Worm (Caenorhabditis elegans) whole organism, young adult: ENCODE measurements around the gene fbxa-95.

Source experiments
- Y67H2A.10 ChIP-seq: fragments of 200-800 bp; sonication (Bioruptor generic); conservative IDR thresholded peaks from 2 replicates; pipeline ENCODE4 v1.3.6; 2022; ENCODE audit warnings: missing genetic modification reagents, missing genetic modification characterization, missing compliant biosample characterization
- ZK185.1 ChIP-seq: sonication (generic microtip); optimal IDR thresholded peaks from 2 replicates; lab custom pipeline; 2016; ENCODE audit warnings: mild to moderate bottlenecking, missing genetic modification characterization, missing compliant biosample characterization; ENCODE audit not compliant: poor library complexity, severe bottlenecking
- akir-1 ChIP-seq: fragments of 200-800 bp; sonication (Bioruptor generic); optimal IDR thresholded peaks from 2 replicates; lab custom pipeline; 2018; ENCODE audit warnings: mild to moderate bottlenecking, missing genetic modification characterization, moderate library complexity, missing compliant biosample characterization
- aptf-2 ChIP-seq: fragments of 200-800 bp; sonication (Bioruptor generic); conservative IDR thresholded peaks from 2 replicates; pipeline ENCODE4 v1.3.6; 2022; ENCODE audit warnings: missing genetic modification reagents, missing genetic modification characterization, missing compliant biosample characterization
- aptf-3 ChIP-seq: fragments of 200-800 bp; sonication (Bioruptor generic); IDR thresholded peaks from 2 replicates; pipeline ENCODE4 v1.3.6; 2022; ENCODE audit warnings: missing genetic modification characterization, missing compliant biosample characterization
- atf-7 ChIP-seq: sonication (generic microtip); optimal IDR thresholded peaks from 2 replicates; lab custom pipeline; 2017; ENCODE audit warnings: mild to moderate bottlenecking, missing genetic modification characterization, missing compliant biosample characterization
- athp-1 ChIP-seq: sonication (generic microtip); optimal IDR thresholded peaks from 2 replicates; lab custom pipeline; 2017; ENCODE audit warnings: mild to moderate bottlenecking, missing genetic modification characterization, missing compliant biosample characterization
- cebp-1 ChIP-seq, 2 experiments: fragments of 200-800 bp in 1 of 2; sonication (Bioruptor generic) in 1 of 2; sonication (generic microtip) in 1 of 2; IDR thresholded peaks in 1 of 2; optimal IDR thresholded peaks in 1 of 2; 2 replicates each; pipeline versions ENCODE4 v1.3.6 to Lab custom; 2017 to 2022; ENCODE audit warnings: missing compliant biosample characterization in 2 of 2, missing genetic modification characterization in 2 of 2, mild to moderate bottlenecking in 1 of 2, missing genetic modification reagents in 1 of 2, moderate library complexity in 1 of 2
- ceh-40 ChIP-seq: fragments of 200-800 bp; sonication (Bioruptor generic); IDR thresholded peaks from 2 replicates; pipeline ENCODE4 v1.3.6; 2022; ENCODE audit warnings: missing genetic modification characterization, missing compliant biosample characterization
- ceh-58 ChIP-seq: fragments of 200-800 bp; sonication (Bioruptor generic); IDR thresholded peaks from 2 replicates; pipeline ENCODE4 v1.3.6; 2022; ENCODE audit warnings: missing genetic modification characterization, missing compliant biosample characterization
- die-1 ChIP-seq: sonication (generic microtip); optimal IDR thresholded peaks from 2 replicates; lab custom pipeline; 2016; ENCODE audit warnings: missing genotype, mild to moderate bottlenecking, missing genetic modification characterization, missing compliant biosample characterization
- dpff-1 ChIP-seq: sonication (generic microtip); optimal IDR thresholded peaks from 2 replicates; lab custom pipeline; 2017; ENCODE audit warnings: mild to moderate bottlenecking, missing genetic modification characterization, missing compliant biosample characterization
- efl-1 ChIP-seq: fragments of 150-350 bp; optimal IDR thresholded peaks from 2 replicates; lab custom pipeline; 2014; ENCODE audit warnings: missing biosample characterization, missing genetic modification reagents, missing genetic modification characterization
- ets-4 ChIP-seq: fragments of 200-800 bp; sonication (Bioruptor generic); optimal IDR thresholded peaks from 2 replicates; lab custom pipeline; 2018; ENCODE audit warnings: mild to moderate bottlenecking, missing genetic modification characterization, missing compliant biosample characterization
- him-1 ChIP-seq: sonication (generic microtip); optimal IDR thresholded peaks from 2 replicates; lab custom pipeline; 2016; ENCODE audit warnings: missing genotype, missing genetic modification reagents, missing genetic modification characterization, missing compliant biosample characterization
- hlh-12 ChIP-seq: sonication (generic microtip); optimal IDR thresholded peaks from 2 replicates; lab custom pipeline; 2016; ENCODE audit warnings: missing genetic modification characterization, missing compliant biosample characterization
- hlh-26 ChIP-seq: fragments of 200-800 bp; sonication (Bioruptor generic); conservative IDR thresholded peaks from 2 replicates; pipeline ENCODE4 v1.3.6; 2022; ENCODE audit warnings: missing genetic modification reagents, missing genetic modification characterization, missing compliant biosample characterization
- let-526 ChIP-seq: fragments of 200-800 bp; sonication (Bioruptor generic); IDR thresholded peaks from 2 replicates; pipeline ENCODE4 v1.3.6; 2022; ENCODE audit warnings: missing genetic modification reagents, missing genetic modification characterization, missing compliant biosample characterization
- lin-26 ChIP-seq: fragments of 200-800 bp; sonication (Bioruptor generic); IDR thresholded peaks from 2 replicates; pipeline ENCODE4 v1.3.6; 2022; ENCODE audit warnings: missing genetic modification reagents, missing genetic modification characterization, missing compliant biosample characterization
- lin-35 ChIP-seq, 3 experiments: fragments of 150-350 bp in 2 of 3; sonication (generic microtip) in 1 of 3; optimal IDR thresholded peaks; 2 replicates each; lab custom pipeline; 2014 to 2018; ENCODE audit warnings: missing biosample characterization in 3 of 3, missing genetic modification characterization in 3 of 3, missing genetic modification reagents in 3 of 3
- madf-10 ChIP-seq: sonication (generic microtip); optimal IDR thresholded peaks from 2 replicates; lab custom pipeline; 2016; ENCODE audit warnings: mild to moderate bottlenecking, missing genetic modification characterization, missing compliant biosample characterization
- madf-6 ChIP-seq: fragments of 200-800 bp; sonication (Bioruptor generic); IDR thresholded peaks from 2 replicates; pipeline ENCODE4 v1.3.6; 2022; ENCODE audit warnings: missing genetic modification reagents, missing genetic modification characterization, missing compliant biosample characterization
- nhr-179 ChIP-seq: sonication (generic microtip); optimal IDR thresholded peaks from 2 replicates; lab custom pipeline; 2016; ENCODE audit warnings: mild to moderate bottlenecking, missing genetic modification characterization, missing compliant biosample characterization
- nhr-90 ChIP-seq: sonication (generic microtip); optimal IDR thresholded peaks from 2 replicates; lab custom pipeline; 2016; ENCODE audit warnings: missing genotype, mild to moderate bottlenecking, missing genetic modification characterization, missing compliant biosample characterization
- pha-4 ChIP-seq: fragments of 150-350 bp; sonication (generic microtip); optimal IDR thresholded peaks from 2 replicates; lab custom pipeline; 2014; ENCODE audit warnings: missing biosample characterization, missing genetic modification reagents, missing genetic modification characterization
- rec-8 ChIP-seq, 2 experiments: sonication (generic microtip); optimal IDR thresholded peaks; 2 replicates each; lab custom pipeline; 2016; ENCODE audit warnings: mild to moderate bottlenecking in 2 of 2, missing genetic modification characterization in 2 of 2, missing genetic modification reagents in 2 of 2, missing genotype in 2 of 2, missing biosample characterization in 1 of 2, missing compliant biosample characterization in 1 of 2, moderate library complexity in 1 of 2
- snpc-3.4 ChIP-seq: sonication (generic microtip); optimal IDR thresholded peaks from 2 replicates; lab custom pipeline; 2017; ENCODE audit warnings: missing genetic modification characterization, mild to moderate bottlenecking, missing compliant biosample characterization, antibody characterized with exemption, moderate library complexity, missing genotype, missing genetic modification reagents
- tlf-1 ChIP-seq: fragments of 200-800 bp; sonication (Bioruptor generic); optimal IDR thresholded peaks from 2 replicates; lab custom pipeline; 2018; ENCODE audit warnings: mild to moderate bottlenecking, missing genetic modification characterization, missing compliant biosample characterization
- unc-130 ChIP-seq: sonication (generic microtip); optimal IDR thresholded peaks from 2 replicates; lab custom pipeline; 2016; ENCODE audit warnings: missing genetic modification reagents, missing genetic modification characterization, missing compliant biosample characterization
- unc-62 ChIP-seq: fragments of 150-350 bp; optimal IDR thresholded peaks from 2 replicates; lab custom pipeline; 2014; ENCODE audit warnings: missing biosample characterization, missing genetic modification reagents, missing genetic modification characterization
- xnd-1 ChIP-seq: sonication (generic microtip); optimal IDR thresholded peaks from 2 replicates; lab custom pipeline; 2016; ENCODE audit warnings: missing genotype, missing genetic modification reagents, missing genetic modification characterization, missing compliant biosample characterization
- zim-3 ChIP-seq: sonication (generic microtip); optimal IDR thresholded peaks from 2 replicates; lab custom pipeline; 2017; ENCODE audit warnings: mild to moderate bottlenecking, missing genetic modification characterization, moderate library complexity, missing compliant biosample characterization
- ztf-18 ChIP-seq: sonication (generic microtip); optimal IDR thresholded peaks from 2 replicates; lab custom pipeline; 2016; ENCODE audit warnings: missing genotype, mild to moderate bottlenecking, missing genetic modification characterization, missing compliant biosample characterization
- ztf-25 ChIP-seq: fragments of 200-800 bp; sonication (Bioruptor generic); IDR thresholded peaks from 2 replicates; pipeline ENCODE4 v1.3.6; 2022; ENCODE audit warnings: missing genetic modification reagents, missing genetic modification characterization, missing compliant biosample characterization
- ztf-28 ChIP-seq: fragments of 200-800 bp; sonication (Bioruptor generic); IDR thresholded peaks from 2 replicates; pipeline ENCODE4 v1.3.6; 2022; ENCODE audit warnings: missing genetic modification reagents, missing genetic modification characterization, missing compliant biosample characterization
- ztf-6 ChIP-seq: fragments of 200-800 bp; sonication (Bioruptor generic); IDR thresholded peaks from 2 replicates; pipeline ENCODE4 v1.3.6; 2022; ENCODE audit warnings: missing genetic modification reagents, missing genetic modification characterization, missing compliant biosample characterization

Gene fbxa-95

DNA sequence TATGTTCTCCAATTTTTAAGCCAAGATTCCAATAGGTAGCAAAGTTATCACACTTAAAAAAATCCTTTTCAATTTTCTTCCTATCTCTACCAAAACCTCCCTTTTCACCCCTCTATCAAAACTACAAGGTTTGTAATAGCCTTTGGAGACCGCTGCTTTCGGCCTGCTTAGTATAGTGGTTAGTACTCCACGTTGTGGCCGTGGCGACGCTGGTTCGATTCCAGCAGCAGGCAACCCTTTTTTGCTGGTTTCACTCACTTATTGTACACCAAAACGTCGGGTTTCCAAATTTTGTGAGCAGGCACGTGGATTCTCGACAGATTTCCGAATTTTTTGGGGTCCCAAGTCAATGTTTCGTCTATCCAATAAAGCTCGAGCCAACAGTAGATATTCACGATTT is 17.4 kb upstream of the fbxa-95 start (continued):
- TF ChIP-seq cebp-1 (GFP tag; IDR thresholded peaks at IDR 0.05; lab: Robert Waterston, UW) (no peak), cebp-1 (tag; optimal IDR thresholded peaks at IDR 0.05; lab: Kevin White, UChicago) (peak; percentile 12), ztf-28 (GFP tag; lab: Robert Waterston, UW) (no peak), ztf-18 (tag; lab: Kevin White, UChicago) (peak; percentile 24), nhr-179 (tag; lab: Kevin White, UChicago) (no peak), nhr-90 (tag; lab: Kevin White, UChicago) (peak; percentile 4), lin-26 (peak; percentile 77; the same call in 1 of the 2 replicates), aptf-2 (no peak), madf-6 (GFP tag; lab: Robert Waterston, UW) (peak; percentile 61), die-1 (tag; lab: Kevin White, UChicago) (peak; percentile 48), ztf-25 (0 out of 2 replicates have a peak, but pooled peaks have one; percentile 44)
- TF ChIP-seq, all 124 proteins: peak for 24

DNA sequence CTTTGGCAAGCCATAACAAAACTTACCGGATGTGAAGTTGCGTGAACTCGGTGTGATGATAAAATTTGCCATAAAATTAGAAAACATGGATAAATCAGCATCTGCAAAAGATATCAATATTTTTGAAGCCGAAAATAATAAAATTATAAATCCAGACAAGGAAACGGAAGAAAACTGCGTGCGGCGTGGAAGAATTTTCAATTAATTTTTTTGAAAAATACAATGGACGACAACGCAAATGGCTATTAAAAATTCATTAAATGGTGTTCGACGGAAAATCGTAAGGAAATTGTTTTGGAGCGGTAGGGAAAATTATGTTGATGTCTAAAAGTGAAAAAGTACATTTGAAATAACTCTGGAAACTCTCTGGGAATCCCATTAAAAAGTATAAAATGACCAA is 12.2 kb upstream of the fbxa-95 start, which contains the start of gene acr-18:
acr-18 (minus strand) TSS at position 101 of the 400 bp plus-strand sequence.
- TF ChIP-seq Y67H2A.10: no peak
- TF ChIP-seq ZK185.1 (tag; lab: Kevin White, UChicago): no peak
- TF ChIP-seq die-1 (tag; lab: Kevin White, UChicago): no peak
- TF ChIP-seq dpff-1: no peak
- no peak for TF ChIP-seq lin-35 (GFP tag; optimal IDR thresholded peaks at IDR 0.05; lab: Kevin White, UChicago)
- TF ChIP-seq aptf-3 (GFP tag; lab: Robert Waterston, UW): no peak
- TF ChIP-seq hlh-12: no peak
- no peak for TF ChIP-seq unc-62 (GFP tag; lab: Kevin White, UChicago)
- no peak for TF ChIP-seq let-526 (GFP tag; lab: Robert Waterston, UW)
- TF ChIP-seq ztf-6 (GFP tag; lab: Robert Waterston, UW): no peak
- TF ChIP-seq akir-1: no peak
- TF ChIP-seq athp-1 (tag; lab: Kevin White, UChicago): no peak
- TF ChIP-seq zim-3 (tag; lab: Kevin White, UChicago): no peak
- no peak for TF ChIP-seq xnd-1 (tag; lab: Kevin White, UChicago)
- TF ChIP-seq ztf-25: no peak
- no peak for TF ChIP-seq hlh-26
- no peak for TF ChIP-seq atf-7 (tag; lab: Kevin White, UChicago)
- TF ChIP-seq pha-4 (tag; lab: Kevin White, UChicago): no peak
- TF ChIP-seq efl-1: no peak
- no peak for TF ChIP-seq nhr-90 (tag; lab: Kevin White, UChicago)
- TF ChIP-seq, all 124 proteins: peak for 0

DNA sequence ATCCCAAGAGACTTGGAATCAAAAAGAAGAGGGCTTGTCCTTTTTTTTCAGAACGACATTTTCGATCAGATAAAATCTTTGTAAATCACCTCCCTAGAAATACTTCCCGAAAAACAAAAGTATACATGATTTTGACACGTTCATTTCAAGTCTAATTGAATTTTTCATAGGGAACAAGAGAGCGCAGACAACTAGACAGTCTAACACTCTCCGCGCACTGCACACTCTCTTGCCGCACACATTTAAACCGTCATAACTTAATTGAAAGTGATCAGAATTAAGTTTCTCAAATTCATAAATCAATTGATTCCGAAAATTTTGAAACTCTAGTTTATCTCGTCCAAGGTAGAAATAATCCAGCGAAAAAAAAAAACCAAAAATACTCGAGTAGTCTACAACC is 11.5 kb upstream of the fbxa-95 start:
- TF ChIP-seq ceh-40 (GFP tag; lab: Robert Waterston, UW) (no peak), rec-8 (tag; optimal IDR thresholded peaks at IDR 0.05; lab: Kevin White, UChicago) (no peak), nhr-90 (tag; lab: Kevin White, UChicago) (no peak), ceh-58 (GFP tag; lab: Robert Waterston, UW) (no peak), athp-1 (tag; lab: Kevin White, UChicago) (no peak), madf-10 (tag; lab: Kevin White, UChicago) (no peak), atf-7 (tag; lab: Kevin White, UChicago) (no peak), him-1 (tag; lab: Kevin White, UChicago) (no peak), unc-62 (GFP tag; lab: Kevin White, UChicago) (no peak), ets-4 (GFP tag; lab: Kevin White, UChicago) (no peak), tlf-1 (GFP tag; lab: Kevin White, UChicago) (no peak), snpc-3.4 (no peak), madf-6 (GFP tag; lab: Robert Waterston, UW) (no peak), unc-130 (GFP tag; lab: Kevin White, UChicago) (no peak), hlh-26 (no peak), pha-4 (tag; lab: Kevin White, UChicago) (no peak)
- TF ChIP-seq, all 124 proteins: peak for 0
